Worm (Caenorhabditis elegans): Measurements from ENCODE around the gene ddl-1.

DNA sequence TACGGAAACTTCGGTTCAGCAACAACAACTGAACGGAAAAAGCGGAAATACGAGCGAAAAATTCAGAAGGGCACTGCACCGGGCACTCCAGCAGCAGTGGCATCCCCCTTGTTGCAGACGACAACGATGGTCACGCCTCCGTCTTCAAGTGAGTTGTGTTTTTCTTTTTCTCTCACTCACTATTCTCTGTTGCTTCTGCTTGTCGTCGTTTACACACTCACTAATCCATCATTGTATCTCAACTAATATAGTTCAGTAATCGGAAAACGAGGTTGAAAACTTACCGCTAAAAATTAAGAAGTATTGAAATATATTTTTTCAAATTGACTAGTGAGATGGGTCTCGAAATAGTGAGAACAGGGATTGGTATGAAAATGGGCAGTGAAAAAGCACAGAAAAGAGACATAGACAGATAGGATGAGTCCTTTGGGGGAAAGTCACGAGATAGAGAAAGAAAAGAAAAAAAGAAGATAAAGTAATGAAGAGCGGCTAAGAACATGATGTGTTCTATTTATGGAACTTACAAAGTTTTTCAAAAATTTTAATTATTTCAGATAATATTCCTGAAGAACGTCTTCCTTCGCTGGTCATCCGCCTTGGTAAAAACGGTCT is 15.1 kb upstream of the ddl-1 start:
- TF ChIP-seq hmg-4 (GFP tag; optimal IDR thresholded peaks at IDR 0.05) (no peak), ama-1 (optimal IDR thresholded peaks at IDR 0.05) (no peak), aly-1 (tag; optimal IDR thresholded peaks at IDR 0.05) (no peak), F13C5.2 (tag; optimal IDR thresholded peaks at IDR 0.05) (no peak), B0310.2 (tag; optimal IDR thresholded peaks at IDR 0.05) (no peak), flt-1 (GFP tag; IDR thresholded peaks at IDR 0.05) (no peak), sea-1 (GFP tag; conservative IDR thresholded peaks at IDR 0.05) (no peak)
